Worm (Caenorhabditis elegans): ENCODE data around the gene acr-23.

The acr-23 gene

ce11 chrV:3673080-3673479 is 13.7 kb upstream of the acr-23 start, which contains the start of gene pals-33:
TSS of gene pals-33 (plus strand) at chrV:3673380.
- no peak for TF ChIP-seq madf-5 (GFP tag; IDR thresholded peaks at IDR 0.05)
- no peak for TF ChIP-seq mep-1 (tag; optimal IDR thresholded peaks at IDR 0.05)
- no peak for TF ChIP-seq ctbp-1 (GFP tag; IDR thresholded peaks at IDR 0.05)
- TF ChIP-seq ZK337.2 (GFP tag; IDR thresholded peaks at IDR 0.05): no peak
- TF ChIP-seq F26F4.8 (GFP tag; conservative IDR thresholded peaks at IDR 0.05): no peak
- TF ChIP-seq ztf-7 (tag; optimal IDR thresholded peaks at IDR 0.05): no peak
- TF ChIP-seq aha-1 (tag): peak; percentile 27
- TF ChIP-seq daf-16 (GFP tag; optimal IDR thresholded peaks at IDR 0.05): no peak
- TF ChIP-seq daf-16 (tag; optimal IDR thresholded peaks at IDR 0.05): peak; percentile 56
- no peak for TF ChIP-seq php-3 (GFP tag; IDR thresholded peaks at IDR 0.05)

ce11 chrV:3670499-3670898 is 11.1 kb upstream of the acr-23 start, which contains the start of gene Y39H10B.3:
TSS of gene Y39H10B.3 (plus strand) at chrV:3670799.
- TF ChIP-seq tra-1 (GFP tag; IDR thresholded peaks at IDR 0.05): no peak
- no peak for TF ChIP-seq nhr-77 (tag; optimal IDR thresholded peaks at IDR 0.05)
- no peak for TF ChIP-seq nhr-10 (tag; optimal IDR thresholded peaks at IDR 0.05)
- no peak for TF ChIP-seq set-16 (GFP tag; IDR thresholded peaks at IDR 0.05)
- no peak for TF ChIP-seq duxl-1 (tag; optimal IDR thresholded peaks at IDR 0.05; ENCODE audit: poor library complexity)
- no peak for TF ChIP-seq lin-38 (GFP tag; IDR thresholded peaks at IDR 0.05)
- TF ChIP-seq dmd-6 (GFP tag; IDR thresholded peaks at IDR 0.05): no peak
- no peak for TF ChIP-seq arid-1 (GFP tag; conservative IDR thresholded peaks at IDR 0.05)
- no peak for TF ChIP-seq attf-4 (tag; optimal IDR thresholded peaks at IDR 0.05)
- no peak for TF ChIP-seq ceh-62 (tag; optimal IDR thresholded peaks at IDR 0.05)
- no peak for TF ChIP-seq Y5F2A.4 (GFP tag; optimal IDR thresholded peaks at IDR 0.05)
- TF ChIP-seq T20F7.1 (GFP tag; optimal IDR thresholded peaks at IDR 0.05): no peak
- no peak for TF ChIP-seq dmd-9 (GFP tag; IDR thresholded peaks at IDR 0.05)
- no peak for TF ChIP-seq nhr-25 (tag; optimal IDR thresholded peaks at IDR 0.05; ENCODE audit: borderline replicate concordance, insufficient read depth)
- no peak for TF ChIP-seq nhr-42 (GFP tag; IDR thresholded peaks at IDR 0.05)

ce11 chrV:3668464-3668863 is 9.1 kb upstream of the acr-23 start, which contains the start of gene Y39H10B.2:
TSS of gene Y39H10B.2 (plus strand) at chrV:3668764.
- TF ChIP-seq daf-16 (GFP tag; optimal IDR thresholded peaks at IDR 0.05) (no peak), daf-16 (tag; optimal IDR thresholded peaks at IDR 0.05) (peak; percentile 42), mep-1 (tag; optimal IDR thresholded peaks at IDR 0.05) (no peak)

ce11 chrV:3666887-3667286 is 7.5 kb upstream of the acr-23 start, which contains the start of gene str-113:
TSS of gene str-113 (minus strand) at chrV:3666987.
- TF ChIP-seq dmd-8 (GFP tag; IDR thresholded peaks at IDR 0.05) (no peak), madf-5 (GFP tag; IDR thresholded peaks at IDR 0.05) (no peak), cey-2 (tag; optimal IDR thresholded peaks at IDR 0.05; ENCODE audit: borderline replicate concordance, insufficient read depth) (no peak), aha-1 (tag) (no peak), F26F4.8 (GFP tag; conservative IDR thresholded peaks at IDR 0.05) (no peak), lin-15B (tag; optimal IDR thresholded peaks at IDR 0.05) (no peak), ztf-7 (tag; optimal IDR thresholded peaks at IDR 0.05) (no peak), Y75B8A.6 (GFP tag; IDR thresholded peaks at IDR 0.05) (no peak), mxl-2 (GFP tag; conservative IDR thresholded peaks at IDR 0.05) (no peak), ceh-20 (GFP tag; IDR thresholded peaks at IDR 0.05) (no peak), madf-9 (GFP tag; conservative IDR thresholded peaks at IDR 0.05) (no peak)

ce11 chrV:3649473-3649872 is 9.9 kb downstream of the acr-23 start, which contains the start of gene str-114:
TSS of gene str-114 (plus strand) at chrV:3649773.
- TF ChIP-seq aha-1 (tag) (peak; percentile 81), daf-16 (GFP tag; optimal IDR thresholded peaks at IDR 0.05) (no peak), daf-16 (tag; optimal IDR thresholded peaks at IDR 0.05) (no peak)

Data from whole organism, L4 larva.